Worm (Caenorhabditis elegans) whole organism, late embryonic: ENCODE data around the gene cka-2.

Experiments used
- che-1 ChIP-seq: sonication (generic microtip); optimal IDR thresholded peaks from 2 replicates; lab custom pipeline; 2016; ENCODE audit warnings: mild to moderate bottlenecking, missing genetic modification characterization, missing compliant biosample characterization
- elt-2 ChIP-seq: sonication (generic microtip); optimal IDR thresholded peaks from 2 replicates; lab custom pipeline; 2016; ENCODE audit warnings: missing genetic modification reagents, missing genetic modification characterization, missing compliant biosample characterization
- lin-11 ChIP-seq: fragments of 200-800 bp; sonication (Bioruptor generic); optimal IDR thresholded peaks from 2 replicates; lab custom pipeline; 2018; ENCODE audit warnings: mild to moderate bottlenecking, missing genetic modification characterization, missing compliant biosample characterization
- nhr-11 ChIP-seq: fragments of 150-350 bp; optimal IDR thresholded peaks from 2 replicates; lab custom pipeline; 2014; ENCODE audit warnings: missing biosample characterization, missing genetic modification characterization
- ttx-3 ChIP-seq: sonication (generic microtip); optimal IDR thresholded peaks from 2 replicates; lab custom pipeline; 2016; ENCODE audit warnings: missing genetic modification reagents, missing genetic modification characterization, missing compliant biosample characterization

DNA sequence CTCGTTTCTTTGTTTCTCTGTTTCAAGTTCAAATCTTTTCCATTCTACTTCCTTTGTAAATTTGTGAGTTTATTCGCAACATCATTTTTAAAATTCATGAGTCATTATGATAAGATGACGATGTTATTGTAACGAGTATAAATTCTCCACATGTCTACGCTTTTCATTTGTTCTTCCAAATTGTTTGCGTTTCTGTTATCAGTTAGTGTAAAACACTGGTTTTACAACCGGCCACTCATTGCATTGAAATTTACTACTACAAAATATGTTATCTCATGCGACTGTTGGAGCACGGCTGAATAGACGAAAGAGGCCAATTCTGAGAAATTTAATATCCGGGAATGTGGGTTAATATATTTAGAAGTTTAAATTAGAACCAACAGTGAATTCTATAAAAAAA lies 3.5 kb upstream of the cka-2 start, which contains the start of gene C52B9.19:
- no peak for TF ChIP-seq ttx-3 (tag; lab: Kevin White, UChicago)
- no peak for TF ChIP-seq che-1 (tag; lab: Kevin White, UChicago)
- no peak for TF ChIP-seq nhr-11 (tag; lab: Kevin White, UChicago)
- TF ChIP-seq elt-2 (tag; lab: Kevin White, UChicago), result no peak
- TF ChIP-seq lin-11 (tag; lab: Kevin White, UChicago), result no peak
